Fruit fly (Drosophila melanogaster): Measurements from ENCODE around the gene CG9951.

DNA sequence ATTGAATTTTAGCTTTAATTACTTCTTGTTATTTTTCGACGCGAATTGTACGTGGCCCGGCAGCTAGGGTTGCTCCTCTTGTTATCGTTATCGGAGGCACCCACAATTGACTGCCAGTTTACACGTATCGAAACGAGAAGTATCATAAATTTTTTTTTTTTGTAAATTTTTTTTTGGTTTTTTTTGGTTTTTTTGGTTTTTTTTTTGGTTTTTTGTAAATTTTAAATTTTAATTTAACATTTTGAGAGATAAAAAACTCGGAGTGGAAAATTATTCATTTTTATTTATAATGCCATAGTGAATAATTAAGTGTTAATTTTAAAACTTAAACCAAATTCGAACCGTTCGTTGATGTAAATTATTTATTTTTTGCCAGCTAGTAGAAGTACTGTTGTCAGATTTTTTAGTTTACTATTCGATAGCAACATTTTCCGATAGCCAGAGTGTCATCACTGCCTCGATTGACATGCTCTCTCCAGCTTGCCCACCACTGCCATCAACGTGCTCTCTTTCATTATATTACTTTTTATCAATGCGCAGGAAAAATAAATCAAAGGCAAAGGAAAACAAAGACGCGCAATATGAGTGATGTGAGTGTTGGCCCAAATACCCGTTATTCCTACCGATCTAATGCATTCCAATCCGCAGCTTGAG is 17.9 kb upstream of the CG9951 start, which contains the start of the genes kud and Zcchc7:
- TF ChIP-seq Sin3A (optimal IDR thresholded peaks at IDR 0.05) (no peak), h (optimal IDR thresholded peaks at IDR 0.05) (no peak), ttk (optimal IDR thresholded peaks at IDR 0.05) (no peak), psq (optimal IDR thresholded peaks at IDR 0.05) (no peak)

All from Kc167 (cell line).